Fruit fly (Drosophila melanogaster) whole organism, adult: ENCODE results near the gene retinin.

Experiments used
- CG11617 ChIP-seq: fragments of 200-800 bp; sonication (Bioruptor generic); optimal IDR thresholded peaks from 2 replicates; lab custom pipeline; 2017; ENCODE audit warnings: mild to moderate bottlenecking, missing biosample characterization, missing genetic modification reagents, missing genetic modification characterization
- CG12768 ChIP-seq: fragments of 200-800 bp; sonication (Bioruptor generic); optimal IDR thresholded peaks from 2 replicates; lab custom pipeline; 2017; ENCODE audit warnings: missing biosample characterization, missing genetic modification characterization, mild to moderate bottlenecking, moderate library complexity, missing genetic modification reagents
- CG14711 ChIP-seq: fragments of 200-800 bp; sonication (Bioruptor generic); optimal IDR thresholded peaks from 2 replicates; lab custom pipeline; 2018; ENCODE audit warnings: missing biosample characterization, mild to moderate bottlenecking, missing genetic modification characterization, moderate library complexity
- CG1620 ChIP-seq: fragments of 200-800 bp; sonication (Bioruptor generic); optimal IDR thresholded peaks from 2 replicates; lab custom pipeline; 2016; ENCODE audit warnings: missing biosample characterization, missing genetic modification characterization
- CG33017 ChIP-seq: fragments of 200-800 bp; sonication (Bioruptor generic); optimal IDR thresholded peaks from 2 replicates; lab custom pipeline; 2018; ENCODE audit warnings: missing biosample characterization, mild to moderate bottlenecking, missing genetic modification characterization, moderate library complexity
- CG5204 ChIP-seq: fragments of 200-800 bp; sonication (Bioruptor generic); optimal IDR thresholded peaks from 2 replicates; lab custom pipeline; 2016; ENCODE audit warnings: missing biosample characterization, missing genetic modification characterization
- CG7045 ChIP-seq: fragments of 200-800 bp; sonication (Bioruptor generic); optimal IDR thresholded peaks from 2 replicates; lab custom pipeline; 2017; ENCODE audit warnings: missing biosample characterization, mild to moderate bottlenecking, missing genetic modification characterization
- CG7101 ChIP-seq: fragments of 200-800 bp; sonication (Bioruptor generic); optimal IDR thresholded peaks from 2 replicates; lab custom pipeline; 2018; ENCODE audit warnings: missing biosample characterization, mild to moderate bottlenecking, missing genetic modification characterization, moderate library complexity
- Clk ChIP-seq: fragments of 200-800 bp; sonication (Bioruptor generic); optimal IDR thresholded peaks from 2 replicates; lab custom pipeline; 2017; ENCODE audit warnings: missing biosample characterization, missing genetic modification characterization
- Crg-1 ChIP-seq: fragments of 200-800 bp; sonication (Bioruptor generic); optimal IDR thresholded peaks from 2 replicates; lab custom pipeline; 2016; ENCODE audit warnings: missing biosample characterization, missing genetic modification characterization
- Hr96 ChIP-seq: fragments of 200-800 bp; sonication (Bioruptor generic); optimal IDR thresholded peaks from 2 replicates; lab custom pipeline; 2016; ENCODE audit warnings: missing biosample characterization, missing genetic modification characterization
- Mnt ChIP-seq: fragments of 200-800 bp; sonication (Bioruptor generic); optimal IDR thresholded peaks from 2 replicates; lab custom pipeline; 2016; ENCODE audit warnings: missing biosample characterization, mild to moderate bottlenecking, missing genetic modification characterization
- bab1 ChIP-seq: fragments of 200-800 bp; sonication (Bioruptor generic); optimal IDR thresholded peaks from 3 replicates; lab custom pipeline; 2019; ENCODE audit warnings: missing biosample characterization, mild to moderate bottlenecking, missing genetic modification characterization, moderate library complexity
- cic ChIP-seq: fragments of 200-800 bp; sonication (Bioruptor generic); optimal IDR thresholded peaks from 2 replicates; lab custom pipeline; 2017; ENCODE audit warnings: missing biosample characterization, mild to moderate bottlenecking, missing genetic modification characterization, moderate library complexity
- cnc ChIP-seq, 2 experiments: fragments of >200 bp; optimal IDR thresholded peaks; 2 replicates each; lab custom pipeline; 2017
- kay ChIP-seq: fragments of 200-800 bp; sonication (Bioruptor generic); peaks from one replicate; lab custom pipeline; 2016; ENCODE audit warnings: missing biosample characterization, missing genetic modification characterization, borderline replicate concordance
- ovo ChIP-seq: fragments of 200-800 bp; sonication (Bioruptor generic); optimal IDR thresholded peaks from 2 replicates; lab custom pipeline; 2016; ENCODE audit warnings: missing biosample characterization, missing genetic modification characterization
- pad ChIP-seq: fragments of 200-800 bp; sonication (Bioruptor generic); optimal IDR thresholded peaks from 3 replicates; lab custom pipeline; 2017; ENCODE audit warnings: missing biosample characterization, missing genetic modification characterization, mild to moderate bottlenecking, moderate library complexity, missing genetic modification reagents
- tj ChIP-seq: fragments of 200-800 bp; sonication (Bioruptor generic); optimal IDR thresholded peaks from 3 replicates; lab custom pipeline; 2017; ENCODE audit warnings: missing biosample characterization, mild to moderate bottlenecking, missing genetic modification characterization, moderate library complexity
- toe ChIP-seq: fragments of 200-800 bp; sonication (Bioruptor generic); optimal IDR thresholded peaks from 2 replicates; lab custom pipeline; 2016; ENCODE audit warnings: missing biosample characterization, missing genetic modification characterization

The retinin gene

DNA sequence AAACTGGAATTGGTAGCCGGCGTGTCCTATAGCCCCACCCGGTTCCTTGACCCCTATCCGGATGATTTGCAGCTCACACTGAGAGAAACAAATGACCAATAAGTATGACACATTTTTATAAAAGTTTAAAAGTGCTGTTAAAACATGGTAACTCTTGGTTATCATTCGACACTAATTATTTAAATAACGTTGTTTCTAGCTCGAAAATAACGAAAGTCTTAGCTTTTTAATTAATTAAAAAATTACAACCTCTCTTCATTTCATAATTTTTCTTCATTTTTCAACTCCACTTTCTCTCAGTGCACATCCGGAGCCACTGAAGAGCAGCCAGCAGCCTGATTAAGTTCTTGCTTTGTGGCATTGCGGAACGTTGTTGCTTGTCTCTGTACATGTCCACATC lies 32.4 kb downstream of the retinin start:
- TF ChIP-seq Mnt, result no peak

dm6 chr3L:16364599-16364998 lies 32.9 kb downstream of the retinin start, which contains the start of gene Cpr72Eb:
Gene Cpr72Eb (plus strand): TSS chr3L:16364899.
- no peak for TF ChIP-seq kay (GFP tag; lab: Kevin White, UChicago)
- TF ChIP-seq CG7101 (tag; lab: Kevin White, UChicago), result no peak
- no peak for TF ChIP-seq CG1620 (GFP tag; lab: Kevin White, UChicago)
- TF ChIP-seq ovo (GFP tag; lab: Kevin White, UChicago), result no peak
- TF ChIP-seq pad (GFP tag; lab: Kevin White, UChicago), result no peak
- TF ChIP-seq toe, result no peak
- TF ChIP-seq bab1 (GFP tag; lab: Kevin White, UChicago), result no peak
- TF ChIP-seq CG11617 (GFP tag; lab: Kevin White, UChicago), result no peak
- no peak for TF ChIP-seq Crg-1 (GFP tag; lab: Kevin White, UChicago)
- no peak for TF ChIP-seq cic (GFP tag; lab: Kevin White, UChicago)
- TF ChIP-seq tj (GFP tag; lab: Kevin White, UChicago), result no peak
- TF ChIP-seq Hr96 (GFP tag; lab: Kevin White, UChicago), result no peak

dm6 chr3L:16367240-16367639 lies 35.5 kb downstream of the retinin start, which contains the start of gene Cpr72Ec:
Gene Cpr72Ec (minus strand): TSS chr3L:16367340.
- TF ChIP-seq toe, result no peak
- no peak for TF ChIP-seq Hr96 (GFP tag; lab: Kevin White, UChicago)
- no peak for TF ChIP-seq Clk
- no peak for TF ChIP-seq CG7101 (tag; lab: Kevin White, UChicago)
- no peak for TF ChIP-seq CG12768 (GFP tag; lab: Kevin White, UChicago)
- TF ChIP-seq bab1 (GFP tag; lab: Kevin White, UChicago), result no peak
- TF ChIP-seq CG5204 (GFP tag; lab: Kevin White, UChicago), result no peak
- no peak for TF ChIP-seq kay (GFP tag; lab: Kevin White, UChicago)
- no peak for TF ChIP-seq CG14711 (tag; lab: Kevin White, UChicago)
- TF ChIP-seq CG7045 (GFP tag; lab: Kevin White, UChicago), result no peak
- no peak for TF ChIP-seq ovo (GFP tag; lab: Kevin White, UChicago)
- no peak for TF ChIP-seq cnc (optimal IDR thresholded peaks at IDR 0.05; lab: Kevin White, UChicago)
- no peak for TF ChIP-seq CG33017
- TF ChIP-seq CG1620 (GFP tag; lab: Kevin White, UChicago), result no peak
- TF ChIP-seq Mnt, result no peak
- TF ChIP-seq CG11617 (GFP tag; lab: Kevin White, UChicago), result no peak

- TF ChIP-seq tj (GFP tag; lab: Kevin White, UChicago) (no peak), CG7045 (GFP tag; lab: Kevin White, UChicago) (no peak), CG11617 (GFP tag; lab: Kevin White, UChicago) (no peak), pad (GFP tag; lab: Kevin White, UChicago) (no peak), Mnt (no peak), kay (GFP tag; lab: Kevin White, UChicago) (no peak), Clk (no peak), CG12768 (GFP tag; lab: Kevin White, UChicago) (no peak), CG14711 (tag; lab: Kevin White, UChicago) (no peak), bab1 (GFP tag; lab: Kevin White, UChicago) (no peak), toe (no peak), CG33017 (no peak), CG1620 (GFP tag; lab: Kevin White, UChicago) (no peak), Crg-1 (GFP tag; lab: Kevin White, UChicago) (no peak), cnc (optimal IDR thresholded peaks at IDR 0.05; lab: Kevin White, UChicago) (no peak), Hr96 (GFP tag; lab: Kevin White, UChicago) (no peak)
These were observed 36.5 kb downstream of the retinin start, which contains the start of gene CG4842 for dm6 chr3L:16368199-16368598. Gene CG4842 (plus strand): TSS chr3L:16368389.

DNA sequence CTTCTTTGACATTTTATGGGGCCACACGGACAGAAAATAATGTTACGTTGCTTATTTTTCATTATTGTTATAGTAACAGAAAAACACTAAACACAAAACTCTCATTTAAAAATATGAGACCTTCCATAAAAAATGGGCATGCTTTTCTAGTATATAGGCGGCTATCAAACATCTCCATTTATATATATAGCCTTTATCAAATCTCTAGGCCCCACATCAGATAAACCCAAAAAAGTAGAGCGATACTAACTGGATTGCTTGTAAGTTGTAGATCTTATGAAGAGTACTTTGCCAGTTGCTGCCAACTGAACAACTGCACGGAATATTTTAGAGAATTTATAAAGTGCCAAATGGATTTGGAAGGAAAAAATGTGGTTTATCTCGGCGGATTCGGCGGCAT lies 37.8 kb downstream of the retinin start, which contains the start of gene CG18814:
CG18814 (plus strand) TSS at position 301 of the 400 bp plus-strand sequence.
- TF ChIP-seq CG12768 (GFP tag; lab: Kevin White, UChicago), result no peak
- TF ChIP-seq tj (GFP tag; lab: Kevin White, UChicago), result no peak
- TF ChIP-seq toe, result no peak
- no peak for TF ChIP-seq kay (GFP tag; lab: Kevin White, UChicago)
- no peak for TF ChIP-seq CG14711 (tag; lab: Kevin White, UChicago)
- TF ChIP-seq Mnt, result no peak
- no peak for TF ChIP-seq CG5204 (GFP tag; lab: Kevin White, UChicago)
- TF ChIP-seq bab1 (GFP tag; lab: Kevin White, UChicago), result no peak

dm6 chr3L:16377768-16378764 lies 46.3 kb downstream of the retinin start, which contains the start of gene roq:
Gene roq (minus strand): TSS chr3L:16378566.
- TF ChIP-seq toe (no peak), kay (GFP tag; lab: Kevin White, UChicago) (peak; percentile 82), Mnt (peak; percentile 54), Clk (no peak), CG11617 (GFP tag; lab: Kevin White, UChicago) (no peak), pad (GFP tag; lab: Kevin White, UChicago) (no peak), cnc (optimal IDR thresholded peaks at IDR 0.05; lab: Kevin White, UChicago) (no peak), cic (GFP tag; lab: Kevin White, UChicago) (peak; percentile 23), CG12768 (GFP tag; lab: Kevin White, UChicago) (no peak), tj (GFP tag; lab: Kevin White, UChicago) (peak; percentile 11), CG1620 (GFP tag; lab: Kevin White, UChicago) (peak; percentile 33), bab1 (GFP tag; lab: Kevin White, UChicago) (peak; percentile 63), CG7101 (tag; lab: Kevin White, UChicago) (peak; percentile 24), Hr96 (GFP tag; lab: Kevin White, UChicago) (no peak), Crg-1 (GFP tag; lab: Kevin White, UChicago) (no peak)
